ENCODE assay signal across 4 fruit fly cellular contexts in genomic region chr2L:12493101-12493770, dm6.
TF ChIP-seq lines count a peak whose summit lies in the region.

No protein-coding gene starts in this region.

- no peak for TF ChIP-seq CTCF in whole organism, embryonic (GFP tag; optimal IDR thresholded peaks at IDR 0.05; lab: Kevin White, UChicago)

TF ChIP-seq in whole organism, adult, 20 proteins besides CTCF, POLR2A, EP300 and RAD21:
- TF ChIP-seq cnc (optimal IDR thresholded peaks at IDR 0.05; lab: Kevin White, UChicago) (no peak), tj (GFP tag; optimal IDR thresholded peaks at IDR 0.05; lab: Kevin White, UChicago) (peak; percentile 23), ovo (GFP tag; optimal IDR thresholded peaks at IDR 0.05; lab: Kevin White, UChicago) (no peak), CG14711 (tag; optimal IDR thresholded peaks at IDR 0.05; lab: Kevin White, UChicago) (no peak), kay (GFP tag; lab: Kevin White, UChicago; ENCODE audit: borderline replicate concordance) (peak; percentile 96), pad (GFP tag; optimal IDR thresholded peaks at IDR 0.05; lab: Kevin White, UChicago) (no peak), Hr96 (GFP tag; optimal IDR thresholded peaks at IDR 0.05; lab: Kevin White, UChicago) (no peak), CG5204 (GFP tag; optimal IDR thresholded peaks at IDR 0.05; lab: Kevin White, UChicago) (no peak), CG7045 (GFP tag; optimal IDR thresholded peaks at IDR 0.05; lab: Kevin White, UChicago) (no peak), CG1620 (GFP tag; optimal IDR thresholded peaks at IDR 0.05; lab: Kevin White, UChicago) (no peak), CG7101 (tag; optimal IDR thresholded peaks at IDR 0.05; lab: Kevin White, UChicago) (no peak), Mnt (GFP tag; optimal IDR thresholded peaks at IDR 0.05; lab: Kevin White, UChicago) (peak; percentile 25)

TF ChIP-seq in whole organism, embryonic, 481 proteins besides CTCF, POLR2A, EP300 and RAD21 (continues in another document):
- TF ChIP-seq cas (GFP tag; IDR thresholded peaks at IDR 0.05; lab: Robert Waterston, UW) = no peak
- TF ChIP-seq CG9817 (tag; optimal IDR thresholded peaks at IDR 0.05; lab: Kevin White, UChicago) = no peak
- peak; percentile 93 for TF ChIP-seq Deaf1 (tag; optimal IDR thresholded peaks at IDR 0.05; lab: Kevin White, UChicago)
- TF ChIP-seq hkb (optimal IDR thresholded peaks at IDR 0.05; lab: Kevin White, UChicago) = no peak
- TF ChIP-seq hkb (GFP tag; IDR thresholded peaks at IDR 0.05; lab: Robert Waterston, UW) = peak; percentile 43; the same call in 1 of the 2 replicates
- TF ChIP-seq zen (tag; optimal IDR thresholded peaks at IDR 0.05; lab: Kevin White, UChicago) = no peak
- no peak for TF ChIP-seq CkIIα-i1 (GFP tag; IDR thresholded peaks at IDR 0.05; lab: Robert Waterston, UW)
- TF ChIP-seq ind (GFP tag; optimal IDR thresholded peaks at IDR 0.05; lab: Kevin White, UChicago) = no peak
- TF ChIP-seq mirr (GFP tag; optimal IDR thresholded peaks at IDR 0.05; lab: Kevin White, UChicago) = peak; percentile 74
- TF ChIP-seq lilli (GFP tag; optimal IDR thresholded peaks at IDR 0.05; lab: Kevin White, UChicago) = peak; percentile 1
- no peak for TF ChIP-seq CG7556 (GFP tag; optimal IDR thresholded peaks at IDR 0.05; lab: Kevin White, UChicago)
- TF ChIP-seq CG6689 (GFP tag; IDR thresholded peaks at IDR 0.05; lab: Robert Waterston, UW) = 0 out of 2 replicates have a peak, but pooled peaks have one; percentile 17
- TF ChIP-seq CG8290 (GFP tag; optimal IDR thresholded peaks at IDR 0.05; lab: Kevin White, UChicago) = no peak
- TF ChIP-seq CG8290 (tag; optimal IDR thresholded peaks at IDR 0.05; lab: Kevin White, UChicago) = peak in 1 of 2 experiments; percentile 16
- TF ChIP-seq Med (GFP tag; lab: Kevin White, UChicago) = peak; percentile 54
- TF ChIP-seq nerfin-1 (tag; optimal IDR thresholded peaks at IDR 0.05; lab: Kevin White, UChicago) = no peak
- TF ChIP-seq Jarid2 (GFP tag; optimal IDR thresholded peaks at IDR 0.05; lab: Kevin White, UChicago) = peak; percentile 7
- TF ChIP-seq CG2199 (GFP tag; IDR thresholded peaks at IDR 0.05; lab: Robert Waterston, UW) = peak; percentile 88
- TF ChIP-seq ftz-f1 (GFP tag; optimal IDR thresholded peaks at IDR 0.05; lab: Kevin White, UChicago) = peak; percentile 39
- TF ChIP-seq schlank (tag; optimal IDR thresholded peaks at IDR 0.05; lab: Kevin White, UChicago) = peak; percentile 17
- TF ChIP-seq otp (GFP tag; IDR thresholded peaks at IDR 0.05; lab: Robert Waterston, UW) = peak; percentile 54; the same call in 1 of the 3 replicates
- TF ChIP-seq CG17385 (GFP tag; optimal IDR thresholded peaks at IDR 0.05; lab: Kevin White, UChicago) = peak; percentile 33
- TF ChIP-seq CG9609 (GFP tag; optimal IDR thresholded peaks at IDR 0.05; lab: Kevin White, UChicago) = no peak
- peak in 1 of 2 experiments; percentile 40 for TF ChIP-seq Pdp1 (GFP tag; optimal IDR thresholded peaks at IDR 0.05; lab: Kevin White, UChicago)
- no peak for TF ChIP-seq CG11093 (GFP tag; IDR thresholded peaks at IDR 0.05; lab: Robert Waterston, UW)
- TF ChIP-seq CG15269 (tag; optimal IDR thresholded peaks at IDR 0.05; lab: Kevin White, UChicago) = peak; percentile 22
- peak; percentile 79 for TF ChIP-seq Adf1 (GFP tag; IDR thresholded peaks at IDR 0.05; lab: Robert Waterston, UW)

TF ChIP-seq in whole organism, prepupa, 60 proteins besides CTCF, POLR2A, EP300 and RAD21:
- TF ChIP-seq fd85E (GFP tag; optimal IDR thresholded peaks at IDR 0.05; lab: Kevin White, UChicago) = no peak
- TF ChIP-seq dsx (GFP tag; optimal IDR thresholded peaks at IDR 0.05; lab: Kevin White, UChicago; ENCODE audit: poor library complexity, severe bottlenecking) = no peak
- TF ChIP-seq fkh (GFP tag; optimal IDR thresholded peaks at IDR 0.05; lab: Kevin White, UChicago) = peak; percentile 53
- TF ChIP-seq Eip93F (GFP tag; optimal IDR thresholded peaks at IDR 0.05; lab: Kevin White, UChicago) = peak; percentile 82
- no peak for TF ChIP-seq salr (GFP tag; optimal IDR thresholded peaks at IDR 0.05; lab: Kevin White, UChicago)
- TF ChIP-seq CG15336 (GFP tag; IDR thresholded peaks at IDR 0.05; lab: Robert Waterston, UW) = 0 out of 2 replicates have a peak, but pooled peaks have one; percentile 17
- TF ChIP-seq eg (GFP tag; IDR thresholded peaks at IDR 0.05; lab: Robert Waterston, UW) = no peak
- peak; percentile 42; the same call in 2 of the 3 replicates for TF ChIP-seq CG8119 (GFP tag; IDR thresholded peaks at IDR 0.05; lab: Robert Waterston, UW)
- no peak for TF ChIP-seq CG9139 (GFP tag; optimal IDR thresholded peaks at IDR 0.05; lab: Kevin White, UChicago)
- TF ChIP-seq CG6808 (GFP tag; optimal IDR thresholded peaks at IDR 0.05; lab: Kevin White, UChicago) = no peak
- no peak for TF ChIP-seq Hr39 (GFP tag; optimal IDR thresholded peaks at IDR 0.05; lab: Kevin White, UChicago)
- TF ChIP-seq CG10631 (GFP tag; optimal IDR thresholded peaks at IDR 0.05; lab: Kevin White, UChicago) = no peak

TF ChIP-seq in whole organism, pupa, 21 proteins besides CTCF, POLR2A, EP300 and RAD21:
- TF ChIP-seq CG12605 (GFP tag; IDR thresholded peaks at IDR 0.05; lab: Robert Waterston, UW) = no peak; the same call in 1 of the 2 replicates
- TF ChIP-seq CG32121 (GFP tag; IDR thresholded peaks at IDR 0.05; lab: Robert Waterston, UW) = 0 out of 2 replicates have a peak, but pooled peaks have one; percentile 60
